Fruit fly (Drosophila melanogaster) whole organism, embryonic: ENCODE measurements around the gene PH4alphaEFB.

Experiments
- B-H1 ChIP-seq: fragments of 200-800 bp; sonication (Bioruptor generic); IDR thresholded peaks from 3 replicates; pipeline ENCODE4 v1.3.6; 2022; ENCODE audit warnings: missing biosample characterization, missing genetic modification characterization
- CG10209 ChIP-seq: fragments of 200-800 bp; sonication (Bioruptor generic); optimal IDR thresholded peaks from 3 replicates; lab custom pipeline; 2017; ENCODE audit warnings: missing biosample characterization, mild to moderate bottlenecking, missing genetic modification characterization, missing genetic modification reagents
- CG10654 ChIP-seq: fragments of 200-800 bp; sonication (Bioruptor generic); optimal IDR thresholded peaks from 2 replicates; lab custom pipeline; 2016; ENCODE audit warnings: missing biosample characterization, missing genetic modification characterization
- CG11085 ChIP-seq: fragments of 200-800 bp; sonication (Bioruptor generic); IDR thresholded peaks from 2 replicates; pipeline ENCODE4 v1.3.6; 2022; ENCODE audit warnings: missing biosample characterization, missing genetic modification characterization
- CG11093 ChIP-seq: fragments of 200-800 bp; sonication (Bioruptor generic); IDR thresholded peaks from 3 replicates; pipeline ENCODE4 v1.3.6; 2022; ENCODE audit warnings: missing biosample characterization, missing genetic modification characterization
- CG11456 ChIP-seq: fragments of 200-800 bp; sonication (Bioruptor generic); IDR thresholded peaks from 3 replicates; pipeline ENCODE4 v1.3.6; 2022; ENCODE audit warnings: missing biosample characterization, missing genetic modification characterization
- CG11696 ChIP-seq: fragments of 200-800 bp; sonication (Bioruptor generic); IDR thresholded peaks from 2 replicates; pipeline ENCODE4 v1.3.6; 2022; ENCODE audit warnings: missing biosample characterization, missing genetic modification characterization
- CG14050 ChIP-seq: fragments of 200-800 bp; sonication (Bioruptor generic); IDR thresholded peaks from 3 replicates; pipeline ENCODE4 v1.3.6; 2022; ENCODE audit warnings: missing biosample characterization, missing genetic modification characterization
- CG14667 ChIP-seq: fragments of 200-800 bp; sonication (Bioruptor generic); IDR thresholded peaks from 2 replicates; pipeline ENCODE4 v1.3.6; 2022; ENCODE audit warnings: missing biosample characterization, missing genetic modification characterization
- CG1647 ChIP-seq: fragments of 200-800 bp; sonication (Bioruptor generic); optimal IDR thresholded peaks from 3 replicates; lab custom pipeline; 2016; ENCODE audit warnings: missing biosample characterization, missing genetic modification characterization
- CG17385 ChIP-seq: fragments of 200-800 bp; sonication (Bioruptor generic); optimal IDR thresholded peaks from 3 replicates; lab custom pipeline; 2018; ENCODE audit warnings: missing biosample characterization, mild to moderate bottlenecking, missing genetic modification characterization
- CG2116 ChIP-seq: fragments of 200-800 bp; sonication (Bioruptor generic); optimal IDR thresholded peaks from 3 replicates; lab custom pipeline; 2018; ENCODE audit warnings: missing biosample characterization, mild to moderate bottlenecking, missing genetic modification characterization
- CG3065 ChIP-seq: fragments of 200-800 bp; sonication (Bioruptor generic); optimal IDR thresholded peaks from 2 replicates; lab custom pipeline; 2016; ENCODE audit warnings: missing biosample characterization, missing genetic modification characterization
- CG31365 ChIP-seq: fragments of 200-800 bp; sonication (Bioruptor generic); optimal IDR thresholded peaks from 2 replicates; lab custom pipeline; 2018; ENCODE audit warnings: missing biosample characterization, mild to moderate bottlenecking, missing genetic modification characterization
- CG31441 ChIP-seq: fragments of 200-800 bp; sonication (Bioruptor generic); IDR thresholded peaks from 2 replicates; pipeline ENCODE4 v1.3.6; 2022; ENCODE audit warnings: missing biosample characterization, missing genetic modification characterization
- CG34376 ChIP-seq: fragments of 200-800 bp; sonication (Bioruptor generic); optimal IDR thresholded peaks from 2 replicates; lab custom pipeline; 2018; ENCODE audit warnings: missing biosample characterization, mild to moderate bottlenecking, missing genetic modification characterization
- CG4820 ChIP-seq: fragments of 200-800 bp; sonication (Bioruptor generic); optimal IDR thresholded peaks from 3 replicates; lab custom pipeline; 2016; ENCODE audit warnings: missing biosample characterization, missing genetic modification characterization
- CG5245 ChIP-seq: fragments of 200-800 bp; sonication (Bioruptor generic); optimal IDR thresholded peaks from 3 replicates; lab custom pipeline; 2016; ENCODE audit warnings: missing biosample characterization, missing genetic modification characterization
- CG7372 ChIP-seq: fragments of 200-800 bp; sonication (Bioruptor generic); IDR thresholded peaks from 2 replicates; pipeline ENCODE4 v1.3.6; 2022; ENCODE audit warnings: missing biosample characterization, missing genetic modification characterization
- CG7928 ChIP-seq: fragments of 200-800 bp; sonication (Bioruptor generic); optimal IDR thresholded peaks from 2 replicates; lab custom pipeline; 2017; ENCODE audit warnings: missing biosample characterization, mild to moderate bottlenecking, missing genetic modification characterization
- Dek ChIP-seq: fragments of 200-800 bp; sonication (Bioruptor generic); optimal IDR thresholded peaks from 3 replicates; lab custom pipeline; 2019; ENCODE audit warnings: missing biosample characterization, mild to moderate bottlenecking, missing genetic modification characterization, moderate library complexity
- Dip3 ChIP-seq: fragments of 200-800 bp; sonication (Bioruptor generic); optimal IDR thresholded peaks from 3 replicates; lab custom pipeline; 2016; ENCODE audit warnings: missing biosample characterization, missing genetic modification characterization
- ERR ChIP-seq: fragments of 200-800 bp; sonication (Bioruptor generic); optimal IDR thresholded peaks from 2 replicates; lab custom pipeline; 2016; ENCODE audit warnings: missing biosample characterization, missing genetic modification characterization
- H2.0 ChIP-seq: fragments of 200-800 bp; sonication (Bioruptor generic); IDR thresholded peaks from 2 replicates; pipeline ENCODE4 v1.3.6; 2022; ENCODE audit warnings: missing biosample characterization, missing genetic modification characterization
- Med ChIP-seq: fragments of 200-800 bp; sonication (Bioruptor generic); peaks from one replicate; lab custom pipeline; 2016; ENCODE audit warnings: missing biosample characterization, missing genetic modification characterization, mild to moderate bottlenecking, inconsistent platforms, moderate library complexity
- NfI ChIP-seq: fragments of 200-800 bp; sonication (Bioruptor generic); optimal IDR thresholded peaks from 3 replicates; lab custom pipeline; 2018; ENCODE audit warnings: missing biosample characterization, mild to moderate bottlenecking, missing genetic modification characterization, moderate library complexity
- Side ChIP-seq: fragments of 200-800 bp; sonication (Bioruptor generic); optimal IDR thresholded peaks from 2 replicates; lab custom pipeline; 2016; ENCODE audit warnings: missing biosample characterization, missing genetic modification characterization
- Vsx1 ChIP-seq: fragments of 200-800 bp; sonication (Bioruptor generic); optimal IDR thresholded peaks from 2 replicates; lab custom pipeline; 2017; ENCODE audit warnings: missing biosample characterization, mild to moderate bottlenecking, missing genetic modification characterization, missing genetic modification reagents
- bab2 ChIP-seq: fragments of 200-800 bp; sonication (Bioruptor generic); optimal IDR thresholded peaks from 2 replicates; lab custom pipeline; 2016; ENCODE audit warnings: missing biosample characterization, missing genetic modification characterization
- chinmo ChIP-seq: fragments of 200-800 bp; sonication (Bioruptor generic); IDR thresholded peaks from 4 replicates; pipeline ENCODE4 v1.3.6; 2022; ENCODE audit warnings: missing biosample characterization, missing genetic modification characterization; ENCODE audit not compliant: partially characterized antibody
- crol ChIP-seq: fragments of 200-800 bp; sonication (Bioruptor generic); IDR thresholded peaks from 2 replicates; pipeline ENCODE4 v1.3.6; 2022; ENCODE audit warnings: missing biosample characterization, missing genetic modification characterization
- cwo ChIP-seq: fragments of 200-800 bp; sonication (Bioruptor generic); optimal IDR thresholded peaks from 3 replicates; lab custom pipeline; 2017; ENCODE audit warnings: missing biosample characterization, missing genetic modification characterization, mild to moderate bottlenecking, moderate library complexity, missing genetic modification reagents
- dan ChIP-seq: fragments of 200-800 bp; sonication (Bioruptor generic); IDR thresholded peaks from 2 replicates; pipeline ENCODE4 v1.3.6; 2022; ENCODE audit warnings: missing biosample characterization, missing genetic modification characterization
- dmrt99B ChIP-seq: fragments of 200-800 bp; sonication (Bioruptor generic); optimal IDR thresholded peaks from 2 replicates; lab custom pipeline; 2018; ENCODE audit warnings: missing biosample characterization, mild to moderate bottlenecking, missing genetic modification characterization, moderate library complexity
- dysf ChIP-seq: fragments of 200-800 bp; sonication (Bioruptor generic); IDR thresholded peaks from 3 replicates; pipeline ENCODE4 v1.3.6; 2022; ENCODE audit warnings: missing biosample characterization, missing genetic modification characterization
- exex ChIP-seq: fragments of 200-800 bp; sonication (Bioruptor generic); optimal IDR thresholded peaks from 4 replicates; lab custom pipeline; 2018; ENCODE audit warnings: missing biosample characterization, mild to moderate bottlenecking, missing genetic modification characterization, moderate library complexity
- gt ChIP-seq: fragments of 200-800 bp; sonication (Bioruptor generic); IDR thresholded peaks from 2 replicates; pipeline ENCODE4 v1.3.6; 2022; ENCODE audit warnings: missing biosample characterization, missing genetic modification characterization
- her ChIP-seq: fragments of 200-800 bp; sonication (Bioruptor generic); optimal IDR thresholded peaks from 2 replicates; lab custom pipeline; 2016; ENCODE audit warnings: missing biosample characterization, missing genetic modification characterization
- kay ChIP-seq: fragments of 200-800 bp; sonication (Bioruptor generic); optimal IDR thresholded peaks from 2 replicates; lab custom pipeline; 2016; ENCODE audit warnings: missing biosample characterization, missing genetic modification characterization
- mirr ChIP-seq: fragments of 200-800 bp; sonication (Bioruptor generic); optimal IDR thresholded peaks from 3 replicates; lab custom pipeline; 2018; ENCODE audit warnings: missing biosample characterization, mild to moderate bottlenecking, missing genetic modification characterization
- mld ChIP-seq: fragments of 200-800 bp; sonication (Bioruptor generic); IDR thresholded peaks from 3 replicates; pipeline ENCODE4 v1.3.6; 2022; ENCODE audit warnings: missing biosample characterization, missing genetic modification characterization; ENCODE audit not compliant: partially characterized antibody
- odd ChIP-seq: fragments of 200-800 bp; sonication (Bioruptor generic); optimal IDR thresholded peaks from 2 replicates; lab custom pipeline; 2017; ENCODE audit warnings: missing biosample characterization, mild to moderate bottlenecking, missing genetic modification characterization
- org-1 ChIP-seq: fragments of 200-800 bp; sonication (Bioruptor generic); optimal IDR thresholded peaks from 2 replicates; lab custom pipeline; 2017; ENCODE audit warnings: missing biosample characterization, missing genetic modification characterization
- phol ChIP-seq: fragments of 200-800 bp; sonication (Bioruptor generic); optimal IDR thresholded peaks from 3 replicates; lab custom pipeline; 2018; ENCODE audit warnings: missing biosample characterization, mild to moderate bottlenecking, missing genetic modification characterization, moderate library complexity
- row ChIP-seq: fragments of 200-800 bp; sonication (Bioruptor generic); IDR thresholded peaks from 3 replicates; pipeline ENCODE4 v1.3.6; 2022; ENCODE audit warnings: missing biosample characterization, missing genetic modification characterization
- sens ChIP-seq: fragments of 200-800 bp; sonication (Bioruptor generic); peaks from one replicate; lab custom pipeline; 2016; ENCODE audit warnings: missing biosample characterization, missing genetic modification characterization
- shn ChIP-seq: fragments of 200-800 bp; sonication (Bioruptor generic); optimal IDR thresholded peaks from 3 replicates; lab custom pipeline; 2016; ENCODE audit warnings: missing biosample characterization, missing genetic modification characterization
- so ChIP-seq: fragments of 200-800 bp; sonication (Bioruptor generic); IDR thresholded peaks from 3 replicates; pipeline ENCODE4 v1.3.6; 2022; ENCODE audit warnings: missing biosample characterization, missing genetic modification characterization
- sug ChIP-seq: fragments of 200-800 bp; optimal IDR thresholded peaks from 2 replicates; lab custom pipeline; 2019; ENCODE audit warnings: missing biosample characterization, mild to moderate bottlenecking, missing genetic modification characterization, moderate library complexity
- tna ChIP-seq: fragments of 200-800 bp; sonication (Bioruptor generic); IDR thresholded peaks from 2 replicates; pipeline ENCODE4 v1.3.6; 2022; ENCODE audit warnings: missing biosample characterization, missing genetic modification characterization; ENCODE audit not compliant: partially characterized antibody
- twi ChIP-seq: fragments of 200-800 bp; optimal IDR thresholded peaks from 2 replicates; lab custom pipeline; 2019; ENCODE audit warnings: missing biosample characterization, mild to moderate bottlenecking, missing genetic modification characterization, moderate library complexity
- wdn ChIP-seq: fragments of 200-800 bp; sonication (Bioruptor generic); IDR thresholded peaks from 2 replicates; pipeline ENCODE4 v1.3.6; 2022; ENCODE audit warnings: missing biosample characterization, missing genetic modification characterization
- zfh2 ChIP-seq: fragments of 200-800 bp; sonication (Bioruptor generic); optimal IDR thresholded peaks from 2 replicates; lab custom pipeline; 2016; ENCODE audit warnings: missing biosample characterization, missing genetic modification characterization

PH4alphaEFB gene

dm6 chr3R:30449446-30449845 lies 16.4 kb upstream of the PH4alphaEFB start (continued):
- TF ChIP-seq CG10209 (GFP tag; lab: Kevin White, UChicago) (no peak), kay (GFP tag; lab: Kevin White, UChicago) (no peak), CG11696 (GFP tag; lab: Robert Waterston, UW) (no peak), Dek (tag; lab: Kevin White, UChicago) (no peak), CG1647 (GFP tag; lab: Kevin White, UChicago) (no peak), so (no peak), dan (no peak), CG31441 (GFP tag; lab: Robert Waterston, UW) (no peak), sens (GFP tag; lab: Kevin White, UChicago) (peak; percentile 66), CG11085 (GFP tag; lab: Robert Waterston, UW) (no peak), ERR (GFP tag; lab: Kevin White, UChicago) (peak; percentile 48), B-H1 (GFP tag; lab: Robert Waterston, UW) (no peak), cwo (GFP tag; lab: Kevin White, UChicago) (peak; percentile 8), CG10654 (no peak), Dip3 (no peak), twi (no peak), dysf (no peak), H2.0 (GFP tag; lab: Robert Waterston, UW) (no peak), CG3065 (GFP tag; lab: Kevin White, UChicago) (no peak), NfI (GFP tag; lab: Kevin White, UChicago) (no peak), CG14050 (no peak), CG11093 (GFP tag; lab: Robert Waterston, UW) (no peak), tna (no peak), dmrt99B (tag; lab: Kevin White, UChicago) (no peak), her (GFP tag; lab: Kevin White, UChicago) (no peak), crol (GFP tag; lab: Robert Waterston, UW) (0 out of 2 replicates have a peak, but pooled peaks have one; percentile 5), gt (GFP tag; lab: Robert Waterston, UW) (no peak), odd (GFP tag; lab: Kevin White, UChicago) (no peak), Med (GFP tag; lab: Kevin White, UChicago) (peak; percentile 60), CG7372 (no peak), CG17385 (GFP tag; lab: Kevin White, UChicago) (no peak), row (no peak), org-1 (GFP tag; lab: Kevin White, UChicago) (no peak), wdn (no peak), sug (peak; percentile 92), shn (GFP tag; lab: Kevin White, UChicago) (no peak), CG14667 (GFP tag; lab: Robert Waterston, UW) (no peak), mirr (GFP tag; lab: Kevin White, UChicago) (peak; percentile 78), CG11456 (no peak), CG5245 (GFP tag; lab: Kevin White, UChicago) (no peak), Vsx1 (GFP tag; lab: Kevin White, UChicago) (no peak), CG2116 (GFP tag; lab: Kevin White, UChicago) (no peak)
- TF ChIP-seq, all 482 proteins: peak for 18

- no peak for TF ChIP-seq Dip3
- TF ChIP-seq CG31365 (tag; lab: Kevin White, UChicago) = peak; percentile 61
- peak; percentile 87 for TF ChIP-seq CG10654
- TF ChIP-seq chinmo = peak; percentile 69; the same call in 3 of the 4 replicates
- TF ChIP-seq CG34376 (GFP tag; lab: Kevin White, UChicago) = peak; percentile 73
- TF ChIP-seq phol (tag; lab: Kevin White, UChicago) = no peak
- TF ChIP-seq bab2 (GFP tag; lab: Kevin White, UChicago) = peak; percentile 85
- peak; percentile 25; the same call in 1 of the 2 replicates for TF ChIP-seq CG7372
- peak; percentile 47 for TF ChIP-seq CG4820
- TF ChIP-seq Side = peak; percentile 82
- TF ChIP-seq CG7928 (GFP tag; lab: Kevin White, UChicago) = peak; percentile 36
- peak; percentile 57 for TF ChIP-seq exex
- peak; percentile 28 for TF ChIP-seq kay (GFP tag; lab: Kevin White, UChicago)
- peak; percentile 49 for TF ChIP-seq zfh2 (GFP tag; lab: Kevin White, UChicago)
- TF ChIP-seq CG14050 = no peak
- TF ChIP-seq H2.0 (GFP tag; lab: Robert Waterston, UW) = peak; percentile 39; the same call in 1 of the 2 replicates
- TF ChIP-seq mld (GFP tag; lab: Robert Waterston, UW) = no peak
Measured at dm6 chr3R:30450224-30450623, 15.6 kb upstream of the PH4alphaEFB start.
